Fruit fly (Drosophila melanogaster) whole organism, embryonic: ENCODE results near the gene mRpL3.
A peak's percentile ranks its signal among the peaks of the same experiment; 100 is the strongest.

Experiments
- Aef1 ChIP-seq: fragments of 200-800 bp; sonication (Bioruptor generic); IDR thresholded peaks from 3 replicates; pipeline ENCODE4 v1.3.6; 2022; ENCODE audit warnings: missing biosample characterization, missing genetic modification characterization
- B-H2 ChIP-seq: fragments of 200-800 bp; sonication (Bioruptor generic); optimal IDR thresholded peaks from 2 replicates; lab custom pipeline; 2018; ENCODE audit warnings: missing biosample characterization, mild to moderate bottlenecking, missing genetic modification characterization
- BEAF-32 ChIP-seq: fragments of 200-800 bp; sonication (Bioruptor generic); optimal IDR thresholded peaks from 3 replicates; lab custom pipeline; 2017; ENCODE audit warnings: missing biosample characterization, missing genetic modification characterization, mild to moderate bottlenecking, moderate library complexity, missing genetic modification reagents
- Blimp-1 ChIP-seq: fragments of 200-800 bp; sonication (Bioruptor generic); optimal IDR thresholded peaks from 3 replicates; lab custom pipeline; 2018; ENCODE audit warnings: missing biosample characterization, missing genetic modification characterization, mild to moderate bottlenecking, moderate library complexity, missing genetic modification reagents
- BtbVII ChIP-seq: fragments of 200-800 bp; sonication (Bioruptor generic); optimal IDR thresholded peaks from 3 replicates; lab custom pipeline; 2017; ENCODE audit warnings: missing biosample characterization, mild to moderate bottlenecking, missing genetic modification characterization
- CG10147 ChIP-seq: fragments of 200-800 bp; sonication (Bioruptor generic); optimal IDR thresholded peaks from 2 replicates; lab custom pipeline; 2019; ENCODE audit warnings: missing biosample characterization, mild to moderate bottlenecking, missing genetic modification characterization, moderate library complexity
- CG11696 ChIP-seq: fragments of 200-800 bp; sonication (Bioruptor generic); IDR thresholded peaks from 2 replicates; pipeline ENCODE4 v1.3.6; 2022; ENCODE audit warnings: missing biosample characterization, missing genetic modification characterization
- CG14710 ChIP-seq: fragments of 200-800 bp; sonication (Bioruptor generic); optimal IDR thresholded peaks from 3 replicates; lab custom pipeline; 2019; ENCODE audit warnings: missing biosample characterization, mild to moderate bottlenecking, missing genetic modification characterization, moderate library complexity
- CG15601 ChIP-seq: fragments of 200-800 bp; sonication (Bioruptor generic); optimal IDR thresholded peaks from 3 replicates; lab custom pipeline; 2019; ENCODE audit warnings: missing biosample characterization, mild to moderate bottlenecking, missing genetic modification characterization, moderate library complexity
- CG1603 ChIP-seq: fragments of 200-800 bp; sonication (Bioruptor generic); optimal IDR thresholded peaks from 2 replicates; lab custom pipeline; 2019; ENCODE audit warnings: missing biosample characterization, mild to moderate bottlenecking, missing genetic modification characterization, moderate library complexity
- CG17829 ChIP-seq: fragments of 200-800 bp; optimal IDR thresholded peaks from 2 replicates; lab custom pipeline; 2019; ENCODE audit warnings: missing biosample characterization, mild to moderate bottlenecking, missing genetic modification characterization, moderate library complexity
- CG18764 ChIP-seq: fragments of 200-800 bp; sonication (Bioruptor generic); optimal IDR thresholded peaks from 3 replicates; lab custom pipeline; 2016; ENCODE audit warnings: missing biosample characterization, missing genetic modification characterization
- CG2712 ChIP-seq: fragments of 200-800 bp; optimal IDR thresholded peaks from 3 replicates; lab custom pipeline; 2019; ENCODE audit warnings: missing biosample characterization, mild to moderate bottlenecking, missing genetic modification characterization, moderate library complexity
- CG2875 ChIP-seq: fragments of 200-800 bp; sonication (Bioruptor generic); optimal IDR thresholded peaks from 2 replicates; lab custom pipeline; 2017; ENCODE audit warnings: missing biosample characterization, mild to moderate bottlenecking, missing genetic modification characterization, missing genetic modification reagents
- CG33557 ChIP-seq: fragments of 200-800 bp; sonication (Bioruptor generic); optimal IDR thresholded peaks from 2 replicates; lab custom pipeline; 2019; ENCODE audit warnings: missing biosample characterization, mild to moderate bottlenecking, missing genetic modification characterization, moderate library complexity
- CG3995 ChIP-seq: fragments of 200-800 bp; sonication (Bioruptor generic); optimal IDR thresholded peaks from 3 replicates; lab custom pipeline; 2016; ENCODE audit warnings: missing biosample characterization, missing genetic modification characterization
- CG7786 ChIP-seq: fragments of 200-800 bp; sonication (Bioruptor generic); optimal IDR thresholded peaks from 2 replicates; lab custom pipeline; 2016; ENCODE audit warnings: missing biosample characterization, missing genetic modification characterization
- CG7928 ChIP-seq: fragments of 200-800 bp; sonication (Bioruptor generic); optimal IDR thresholded peaks from 2 replicates; lab custom pipeline; 2017; ENCODE audit warnings: missing biosample characterization, mild to moderate bottlenecking, missing genetic modification characterization
- CG8089 ChIP-seq: fragments of 200-800 bp; sonication (Bioruptor generic); optimal IDR thresholded peaks from 3 replicates; lab custom pipeline; 2016; ENCODE audit warnings: missing biosample characterization, missing genetic modification characterization
- CG8924 ChIP-seq: fragments of 200-800 bp; optimal IDR thresholded peaks from 3 replicates; lab custom pipeline; 2019; ENCODE audit warnings: missing biosample characterization, mild to moderate bottlenecking, missing genetic modification characterization, moderate library complexity
- CG9932 ChIP-seq: fragments of 200-800 bp; sonication (Bioruptor generic); IDR thresholded peaks from 2 replicates; pipeline ENCODE4 v1.3.6; 2022; ENCODE audit warnings: missing biosample characterization, missing genetic modification characterization
- D ChIP-seq, 2 experiments: fragments of 200-800 bp in 1 of 2; fragments of >200 bp in 1 of 2; sonication (Bioruptor generic) in 1 of 2; optimal IDR thresholded peaks; 2 replicates in 1 of 2; 3 replicates in 1 of 2; lab custom pipeline; 2017; ENCODE audit warnings: mild to moderate bottlenecking in 1 of 2, missing biosample characterization in 1 of 2, missing genetic modification characterization in 1 of 2, missing genetic modification reagents in 1 of 2
- Dbx ChIP-seq: fragments of 200-800 bp; sonication (Bioruptor generic); IDR thresholded peaks from 3 replicates; pipeline ENCODE4 v1.3.6; 2022; ENCODE audit warnings: missing biosample characterization, missing genetic modification characterization
- Dp ChIP-seq: fragments of 200-800 bp; sonication (Bioruptor generic); optimal IDR thresholded peaks from 2 replicates; lab custom pipeline; 2018; ENCODE audit warnings: missing biosample characterization, mild to moderate bottlenecking, missing genetic modification characterization, moderate library complexity
- Dref ChIP-seq: fragments of 200-800 bp; sonication (Bioruptor generic); IDR thresholded peaks from 2 replicates; pipeline ENCODE4 v1.3.6; 2022; ENCODE audit warnings: missing biosample characterization, missing genetic modification characterization
- Ets97D ChIP-seq: fragments of 200-800 bp; sonication (Bioruptor generic); optimal IDR thresholded peaks from 3 replicates; lab custom pipeline; 2016; ENCODE audit warnings: missing biosample characterization, missing genetic modification characterization
- HLH4C ChIP-seq: fragments of 200-800 bp; sonication (Bioruptor generic); IDR thresholded peaks from 3 replicates; pipeline ENCODE4 v1.3.6; 2022; ENCODE audit warnings: missing biosample characterization, missing genetic modification characterization; ENCODE audit not compliant: partially characterized antibody
- Hmx ChIP-seq: fragments of 200-800 bp; sonication (Bioruptor generic); optimal IDR thresholded peaks from 2 replicates; lab custom pipeline; 2016; ENCODE audit warnings: missing biosample characterization, missing genetic modification characterization
- Opbp ChIP-seq: fragments of 200-800 bp; sonication (Bioruptor generic); IDR thresholded peaks from 3 replicates; pipeline ENCODE4 v1.3.6; 2022; ENCODE audit warnings: missing biosample characterization, missing genetic modification characterization; ENCODE audit not compliant: partially characterized antibody
- PHDP ChIP-seq: fragments of 200-800 bp; sonication (Bioruptor generic); optimal IDR thresholded peaks from 3 replicates; lab custom pipeline; 2018; ENCODE audit warnings: missing biosample characterization, mild to moderate bottlenecking, missing genetic modification characterization, moderate library complexity
- Pdp1 ChIP-seq, 2 experiments: fragments of 200-800 bp; sonication (Bioruptor generic); optimal IDR thresholded peaks; 3 replicates each; lab custom pipeline; 2016; ENCODE audit warnings: missing biosample characterization in 2 of 2, missing genetic modification characterization in 2 of 2, mild to moderate bottlenecking in 1 of 2, moderate library complexity in 1 of 2
- Ravus ChIP-seq: fragments of 200-800 bp; sonication (Bioruptor generic); IDR thresholded peaks from 2 replicates; pipeline ENCODE4 v1.3.6; 2022; ENCODE audit warnings: missing biosample characterization, missing genetic modification characterization
- Sin3A ChIP-seq: fragments of >200 bp; optimal IDR thresholded peaks from 2 replicates; lab custom pipeline; 2018
- Six4 ChIP-seq: fragments of 200-800 bp; sonication (Bioruptor generic); optimal IDR thresholded peaks from 2 replicates; lab custom pipeline; 2016; ENCODE audit warnings: missing biosample characterization, missing genetic modification characterization
- Taf1 ChIP-seq: fragments of 200-800 bp; sonication (Bioruptor generic); IDR thresholded peaks from 2 replicates; pipeline ENCODE4 v1.3.6; 2022; ENCODE audit warnings: missing biosample characterization, missing genetic modification characterization
- YL-1 ChIP-seq: fragments of 200-800 bp; sonication (Bioruptor generic); optimal IDR thresholded peaks from 3 replicates; lab custom pipeline; 2017; ENCODE audit warnings: missing biosample characterization, mild to moderate bottlenecking, missing genetic modification characterization
- bigmax ChIP-seq: fragments of 200-800 bp; sonication (Bioruptor generic); optimal IDR thresholded peaks from 2 replicates; lab custom pipeline; 2018; ENCODE audit warnings: missing biosample characterization, mild to moderate bottlenecking, missing genetic modification characterization
- btn ChIP-seq: fragments of 200-800 bp; sonication (Bioruptor generic); optimal IDR thresholded peaks from 2 replicates; lab custom pipeline; 2016; ENCODE audit warnings: missing biosample characterization, missing genetic modification characterization
- cad ChIP-seq: fragments of >200 bp; optimal IDR thresholded peaks from 2 replicates; lab custom pipeline; 2017; ENCODE audit warnings: missing biosample characterization, missing genetic modification characterization
- en ChIP-seq: fragments of 200-800 bp; sonication (Bioruptor generic); optimal IDR thresholded peaks from 2 replicates; lab custom pipeline; 2016; ENCODE audit warnings: missing biosample characterization, missing genetic modification characterization
- gce ChIP-seq: fragments of 200-800 bp; sonication (Bioruptor generic); IDR thresholded peaks from 3 replicates; pipeline ENCODE4 v1.3.6; 2022; ENCODE audit warnings: missing biosample characterization, missing genetic modification characterization
- ham ChIP-seq: fragments of 200-800 bp; sonication (Bioruptor generic); IDR thresholded peaks from 2 replicates; pipeline ENCODE4 v1.3.6; 2022; ENCODE audit warnings: missing biosample characterization, missing genetic modification characterization
- insv ChIP-seq, 2 experiments: fragments of 200-800 bp; sonication (Bioruptor generic); optimal IDR thresholded peaks; 3 replicates each; lab custom pipeline; 2016 to 2018; ENCODE audit warnings: missing biosample characterization in 2 of 2, missing genetic modification characterization in 2 of 2
- kay ChIP-seq: fragments of 200-800 bp; sonication (Bioruptor generic); optimal IDR thresholded peaks from 2 replicates; lab custom pipeline; 2016; ENCODE audit warnings: missing biosample characterization, missing genetic modification characterization
- klu ChIP-seq: fragments of 200-800 bp; sonication (Bioruptor generic); IDR thresholded peaks from 2 replicates; pipeline ENCODE4 v1.3.6; 2022; ENCODE audit warnings: missing biosample characterization, missing genetic modification characterization
- peb ChIP-seq: fragments of 200-800 bp; sonication (Bioruptor generic); IDR thresholded peaks from 2 replicates; pipeline ENCODE4 v1.3.6; 2022; ENCODE audit warnings: missing biosample characterization, missing genetic modification characterization
- sug ChIP-seq: fragments of 200-800 bp; optimal IDR thresholded peaks from 2 replicates; lab custom pipeline; 2019; ENCODE audit warnings: missing biosample characterization, mild to moderate bottlenecking, missing genetic modification characterization, moderate library complexity
- tin ChIP-seq: fragments of 200-800 bp; sonication (Bioruptor generic); optimal IDR thresholded peaks from 3 replicates; lab custom pipeline; 2016; ENCODE audit warnings: missing biosample characterization, missing genetic modification characterization

Gene mRpL3

DNA sequence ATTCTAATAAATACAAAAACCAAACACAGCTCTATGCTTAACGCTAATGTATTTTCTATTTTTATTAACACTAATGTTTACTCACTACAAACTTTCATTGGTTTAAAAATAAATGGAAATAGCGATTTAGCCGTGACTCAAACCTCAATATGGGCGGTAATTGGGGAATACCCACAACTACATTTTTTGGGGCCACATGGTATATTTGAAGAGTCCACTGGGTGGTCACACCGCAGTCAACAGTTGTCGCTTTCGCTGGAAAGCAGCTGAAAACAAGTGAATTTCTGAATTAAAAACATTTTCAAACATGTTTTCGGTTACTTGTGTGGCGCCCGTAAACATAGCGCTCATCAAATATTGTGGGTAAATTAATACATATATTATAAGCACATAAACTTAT is 12.1 kb upstream of the mRpL3 start, which contains the start of gene Mvd (continued):
- TF ChIP-seq BEAF-32, result peak; percentile 54
- peak; percentile 84 for TF ChIP-seq CG1603 (tag; lab: Kevin White, UChicago)
- TF ChIP-seq CG2875, result no peak
- peak; percentile 13; the same call in 1 of the 3 replicates for TF ChIP-seq HLH4C (GFP tag; lab: Robert Waterston, UW)
- TF ChIP-seq CG2712, result peak; percentile 45
- no peak for TF ChIP-seq klu (GFP tag; lab: Robert Waterston, UW)
- TF ChIP-seq Six4 (GFP tag; lab: Kevin White, UChicago), result no peak
- TF ChIP-seq CG8924 (tag; lab: Kevin White, UChicago), result peak; percentile 5
- no peak for TF ChIP-seq cad (GFP tag; lab: Kevin White, UChicago)
- TF ChIP-seq CG11696, result no peak
- TF ChIP-seq CG10147 (GFP tag; lab: Kevin White, UChicago), result no peak
- TF ChIP-seq B-H2, result peak; percentile 10
- peak; percentile 4 for TF ChIP-seq Sin3A (lab: Kevin White, UChicago)
- TF ChIP-seq btn, result no peak
- no peak for TF ChIP-seq Taf1 (GFP tag; lab: Robert Waterston, UW)
- TF ChIP-seq Ravus (GFP tag; lab: Robert Waterston, UW), result no peak
- no peak for TF ChIP-seq tin (GFP tag; lab: Kevin White, UChicago)
- peak; percentile 53 for TF ChIP-seq Dp (GFP tag; lab: Kevin White, UChicago)
- peak; percentile 89 for TF ChIP-seq CG3995 (GFP tag; lab: Kevin White, UChicago)
- no peak for TF ChIP-seq CG9932
- no peak for TF ChIP-seq D (optimal IDR thresholded peaks at IDR 0.05; lab: Kevin White, UChicago)
- no peak for TF ChIP-seq D (GFP tag; optimal IDR thresholded peaks at IDR 0.05; lab: Kevin White, UChicago)
- peak; percentile 75 for TF ChIP-seq CG14710 (tag; lab: Kevin White, UChicago)
- TF ChIP-seq gce (GFP tag; lab: Robert Waterston, UW), result no peak
- TF ChIP-seq peb, result no peak
- no peak for TF ChIP-seq Aef1 (GFP tag; lab: Robert Waterston, UW)
- TF ChIP-seq Dref (GFP tag; lab: Robert Waterston, UW), result peak; percentile 46
- TF ChIP-seq Hmx (GFP tag; lab: Kevin White, UChicago), result no peak
- no peak for TF ChIP-seq CG7786 (GFP tag; lab: Kevin White, UChicago)
- no peak for TF ChIP-seq en (GFP tag; lab: Kevin White, UChicago)
- peak in 1 of 2 experiments; percentile 24 for TF ChIP-seq insv (GFP tag; optimal IDR thresholded peaks at IDR 0.05; lab: Kevin White, UChicago)
- no peak for TF ChIP-seq CG8089 (GFP tag; lab: Kevin White, UChicago)
- TF ChIP-seq Pdp1 (GFP tag; optimal IDR thresholded peaks at IDR 0.05; lab: Kevin White, UChicago), result peak in 1 of 2 experiments; percentile 46
- peak; percentile 69 for TF ChIP-seq Opbp (GFP tag; lab: Robert Waterston, UW)
- peak; percentile 68 for TF ChIP-seq Blimp-1
- TF ChIP-seq CG15601 (tag; lab: Kevin White, UChicago), result peak; percentile 27
- peak; percentile 77 for TF ChIP-seq Ets97D (GFP tag; lab: Kevin White, UChicago)
- peak; percentile 31 for TF ChIP-seq CG17829
- TF ChIP-seq CG7928 (GFP tag; lab: Kevin White, UChicago), result peak; percentile 38
- TF ChIP-seq sug (tag; lab: Kevin White, UChicago), result peak; percentile 35
- no peak for TF ChIP-seq kay (GFP tag; lab: Kevin White, UChicago)
- no peak for TF ChIP-seq CG18764 (GFP tag; lab: Kevin White, UChicago)
- TF ChIP-seq BtbVII (GFP tag; lab: Kevin White, UChicago), result no peak
- TF ChIP-seq bigmax (GFP tag; lab: Kevin White, UChicago), result peak; percentile 68
- no peak for TF ChIP-seq CG33557 (GFP tag; lab: Kevin White, UChicago)
- TF ChIP-seq YL-1 (GFP tag; lab: Kevin White, UChicago), result peak; percentile 77
- no peak for TF ChIP-seq PHDP (tag; lab: Kevin White, UChicago)
- TF ChIP-seq ham, result no peak
- no peak for TF ChIP-seq Dbx (GFP tag; lab: Robert Waterston, UW)
- TF ChIP-seq, all 482 proteins: peak for 78
